Fruit fly (Drosophila melanogaster) whole organism: ENCODE data around the gene CG31406.

ENCODE experiments used
- CG8478 ChIP-seq: fragments of >200 bp; optimal IDR thresholded peaks from 2 replicates; lab custom pipeline; 2018; ENCODE audit warnings: inconsistent platforms
- EcR ChIP-seq, 2 experiments: fragments of >200 bp; optimal IDR thresholded peaks; 2 replicates each; lab custom pipeline; 2017; ENCODE audit warnings: missing biosample characterization in 2 of 2, missing genetic modification characterization in 2 of 2, missing genetic modification reagents in 2 of 2
- pan ChIP-seq: fragments of >200 bp; optimal IDR thresholded peaks from 2 replicates; lab custom pipeline; 2017
- usp ChIP-seq: fragments of >200 bp; optimal IDR thresholded peaks from 2 replicates; lab custom pipeline; 2017; ENCODE audit warnings: missing biosample characterization, missing genetic modification characterization, mixed read lengths

- TF ChIP-seq pan (no peak), EcR (GFP tag; optimal IDR thresholded peaks at IDR 0.05; lab: Kevin White, UChicago) (no peak), CG8478 (lab: Kevin White, UChicago) (no peak), usp (GFP tag; lab: Kevin White, UChicago) (no peak)
Measured at dm6 chr3R:10391863-10392538, 43.4 kb downstream of the CG31406 start.
